Worm (Caenorhabditis elegans): ENCODE measurements around the gene srsy-1.
A peak's percentile ranks its signal among the peaks of the same experiment; 100 is the strongest.
"Not testable (repeated sequence)": the region's sequence is repeated elsewhere in the genome, so short reads cannot be mapped to it uniquely, and the experiment has no call there.

srsy-1 gene

ce11 chrII:5105020-5105419, 10.8 kb upstream of the srsy-1 start (continued):
- TF ChIP-seq nhr-25 (tag; optimal IDR thresholded peaks at IDR 0.05; ENCODE audit: borderline replicate concordance, insufficient read depth) (no peak), nhr-111 (GFP tag; optimal IDR thresholded peaks at IDR 0.05) (peak; percentile 87), mep-1 (tag; optimal IDR thresholded peaks at IDR 0.05) (peak; percentile 72), snpc-4 (tag; optimal IDR thresholded peaks at IDR 0.05) (no peak), daf-12 (tag; optimal IDR thresholded peaks at IDR 0.05) (no peak), snpc-1.2 (GFP tag; IDR thresholded peaks at IDR 0.05) (no peak; the same call in 1 of the 2 replicates), madf-9 (GFP tag; conservative IDR thresholded peaks at IDR 0.05) (no peak; the same call in 1 of the 2 replicates), ama-1 (optimal IDR thresholded peaks at IDR 0.05) (no peak), nhr-28 (tag; optimal IDR thresholded peaks at IDR 0.05) (peak; percentile 38), T26A8.4 (GFP tag; IDR thresholded peaks at IDR 0.05) (no peak; the same call in 1 of the 2 replicates), unc-39 (tag; optimal IDR thresholded peaks at IDR 0.05) (no peak), dve-1 (tag; optimal IDR thresholded peaks at IDR 0.05; ENCODE audit: insufficient read depth) (peak; percentile 72), lin-39 (tag; optimal IDR thresholded peaks at IDR 0.05) (no peak), egl-27 (tag; optimal IDR thresholded peaks at IDR 0.05) (no peak), fos-1 (tag; optimal IDR thresholded peaks at IDR 0.05) (no peak), F37D6.2 (tag; optimal IDR thresholded peaks at IDR 0.05) (peak; percentile 22), ceh-82 (tag; optimal IDR thresholded peaks at IDR 0.05) (no peak), D1046.2 (GFP tag; IDR thresholded peaks at IDR 0.05) (peak; percentile 88), hmg-1.1 (GFP tag; IDR thresholded peaks at IDR 0.05) (peak; percentile 89), dpl-1 (GFP tag; optimal IDR thresholded peaks at IDR 0.05) (peak; percentile 39), F44E2.7 (GFP tag; IDR thresholded peaks at IDR 0.05) (peak; percentile 75), mdt-29 (GFP tag; IDR thresholded peaks at IDR 0.05) (peak; percentile 59), unc-62 (GFP tag; optimal IDR thresholded peaks at IDR 0.05 in 1 of 2) (peak in 1 of 2 experiments; percentile 82), unc-62 (tag; optimal IDR thresholded peaks at IDR 0.05) (no peak), ztf-7 (tag; optimal IDR thresholded peaks at IDR 0.05) (peak; percentile 32), ZK337.2 (GFP tag; IDR thresholded peaks at IDR 0.05) (0 out of 2 replicates have a peak, but pooled peaks have one; percentile 73), gei-8 (GFP tag; optimal IDR thresholded peaks at IDR 0.05) (peak; percentile 88), ceh-62 (tag; optimal IDR thresholded peaks at IDR 0.05) (no peak)

DNA sequence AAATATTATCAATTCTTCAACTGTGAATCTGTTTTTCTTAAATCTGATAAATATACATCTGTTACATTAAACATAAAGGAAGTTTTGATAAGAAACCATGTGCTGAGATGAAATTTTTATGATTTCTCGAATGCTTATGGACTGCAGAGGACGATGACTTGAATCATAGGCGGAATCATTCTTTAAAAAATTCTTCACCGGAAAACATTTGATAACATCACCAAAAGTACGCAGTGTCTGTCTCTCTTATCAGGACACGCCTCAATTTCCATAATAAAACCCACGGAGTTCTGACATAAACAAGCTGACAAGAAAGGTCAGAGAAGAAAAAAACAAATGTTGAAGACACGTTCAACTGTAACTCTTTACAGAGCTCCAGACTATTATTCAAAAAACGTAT, 6.1 kb upstream of the srsy-1 start, which contains the start of gene F09C12.2:
F09C12.2 (plus strand) TSS at position 320 of the 400 bp plus-strand sequence.
- TF ChIP-seq nhr-28 (tag; optimal IDR thresholded peaks at IDR 0.05) (peak; percentile 53), daf-16 (GFP tag; optimal IDR thresholded peaks at IDR 0.05) (no peak), daf-16 (tag; optimal IDR thresholded peaks at IDR 0.05) (peak; percentile 58), ceh-62 (tag; optimal IDR thresholded peaks at IDR 0.05) (no peak)

DNA sequence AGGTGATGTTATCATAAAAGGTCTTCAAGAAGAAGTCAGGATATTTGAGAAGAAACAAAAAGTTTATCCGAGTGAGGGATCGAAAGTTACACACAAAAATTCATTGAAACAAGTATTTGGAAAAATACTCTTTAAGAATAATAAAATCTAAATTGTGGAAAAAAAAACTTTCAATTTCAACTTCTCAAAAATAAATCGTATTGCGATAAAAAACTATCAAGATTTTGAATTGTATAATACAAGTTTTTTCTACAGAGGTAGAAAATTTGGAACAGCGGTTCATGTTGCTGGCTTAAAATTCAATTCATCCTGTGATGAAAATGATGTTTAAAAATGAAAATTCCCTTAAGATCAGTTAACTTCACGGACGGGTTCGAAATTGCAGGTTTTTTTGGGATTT, 3.8 kb upstream of the srsy-1 start, which contains the start of gene F09C12.8:
F09C12.8 (plus strand) TSS at position 301 of the 400 bp plus-strand sequence.
- TF ChIP-seq Y105C5A.15 (GFP tag; IDR thresholded peaks at IDR 0.05) (no peak), attf-4 (tag; optimal IDR thresholded peaks at IDR 0.05) (no peak), F44E2.7 (GFP tag; IDR thresholded peaks at IDR 0.05) (no peak), dpl-1 (GFP tag; optimal IDR thresholded peaks at IDR 0.05) (no peak), cey-2 (tag; optimal IDR thresholded peaks at IDR 0.05; ENCODE audit: borderline replicate concordance, insufficient read depth) (no peak), Y5F2A.4 (GFP tag; optimal IDR thresholded peaks at IDR 0.05) (no peak), rbr-2 (tag; optimal IDR thresholded peaks at IDR 0.05) (no peak), hmg-1.1 (GFP tag; IDR thresholded peaks at IDR 0.05) (no peak)

DNA sequence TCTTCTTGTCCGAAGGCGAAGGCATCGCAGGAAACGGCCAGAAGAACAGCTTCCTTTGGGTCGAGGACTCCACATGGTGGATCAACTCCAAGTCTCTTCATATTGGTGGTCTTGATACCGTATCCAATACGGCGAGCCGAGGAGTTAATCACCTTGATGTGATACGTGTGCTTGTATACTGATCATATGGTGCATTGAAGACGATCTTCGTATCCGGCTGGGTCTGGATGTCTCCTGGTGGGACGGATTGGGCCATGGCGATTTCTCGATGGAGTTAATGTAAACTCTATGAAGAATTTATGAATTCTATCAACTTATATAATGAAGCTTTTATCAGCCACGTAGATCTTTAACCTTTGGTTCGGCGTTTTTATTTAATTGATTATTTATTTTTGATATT, 598 bp upstream of the srsy-1 start, which contains the start of gene msp-74:
msp-74 (minus strand) TSS at position 101 of the 400 bp plus-strand sequence.
- TF ChIP-seq T26A8.4 (GFP tag; IDR thresholded peaks at IDR 0.05); R02D3.7 (tag; optimal IDR thresholded peaks at IDR 0.05); spr-1 (tag; optimal IDR thresholded peaks at IDR 0.05): not testable (repeated sequence)
